Worm (Caenorhabditis elegans) whole organism, late embryonic: ENCODE results near the gene msh-5.

ENCODE experiments used
- ahr-1 ChIP-seq: sonication (generic microtip); optimal IDR thresholded peaks from 2 replicates; lab custom pipeline; 2016; ENCODE audit warnings: missing genetic modification characterization, missing compliant biosample characterization
- fkh-10 ChIP-seq: fragments of 150-350 bp; optimal IDR thresholded peaks from 2 replicates; lab custom pipeline; 2014; ENCODE audit warnings: missing biosample characterization, missing genetic modification reagents, missing genetic modification characterization
- hlh-15 ChIP-seq: sonication (generic microtip); optimal IDR thresholded peaks from 2 replicates; lab custom pipeline; 2016; ENCODE audit warnings: missing genetic modification characterization, missing compliant biosample characterization
- nhr-11 ChIP-seq: fragments of 150-350 bp; optimal IDR thresholded peaks from 2 replicates; lab custom pipeline; 2014; ENCODE audit warnings: missing biosample characterization, missing genetic modification characterization
- rnt-1 ChIP-seq: sonication (generic microtip); optimal IDR thresholded peaks from 2 replicates; lab custom pipeline; 2016; ENCODE audit warnings: missing genetic modification characterization, missing compliant biosample characterization
- sox-4 ChIP-seq: sonication (generic microtip); optimal IDR thresholded peaks from 2 replicates; lab custom pipeline; 2017; ENCODE audit warnings: mild to moderate bottlenecking, missing genetic modification characterization, inconsistent platforms, missing compliant biosample characterization
- unc-55 ChIP-seq: sonication (generic microtip); optimal IDR thresholded peaks from 2 replicates; lab custom pipeline; 2017; ENCODE audit warnings: missing biosample characterization, missing genetic modification reagents, missing genetic modification characterization

DNA sequence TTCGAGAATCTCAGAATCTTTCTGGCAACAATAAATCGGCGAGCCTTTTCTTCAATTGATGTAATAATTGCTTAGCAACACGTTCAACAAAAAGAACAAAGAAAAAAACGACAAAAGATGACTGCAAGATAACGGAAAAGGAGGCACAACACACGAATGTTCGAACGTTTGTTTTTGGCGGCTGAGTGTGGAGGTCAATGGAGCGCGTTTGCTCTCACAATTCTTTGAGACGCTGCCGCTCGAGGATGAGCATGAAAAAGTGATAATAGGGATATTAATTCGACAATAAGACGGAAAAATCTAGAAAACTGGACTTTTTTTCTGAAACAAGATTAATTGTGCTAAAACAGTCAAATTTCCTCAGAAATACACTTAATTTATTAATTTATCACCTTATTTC, 50.9 kb downstream of the msh-5 start:
- TF ChIP-seq sox-4 (tag; lab: Kevin White, UChicago), result no peak
- TF ChIP-seq fkh-10, result no peak
- no peak for TF ChIP-seq unc-55 (GFP tag; lab: Kevin White, UChicago)
- no peak for TF ChIP-seq nhr-11 (tag; lab: Kevin White, UChicago)
- no peak for TF ChIP-seq ahr-1
- no peak for TF ChIP-seq hlh-15 (tag; lab: Kevin White, UChicago)
- TF ChIP-seq rnt-1, result no peak
